Fruit fly (Drosophila melanogaster) whole organism, pupa: ENCODE results near the gene HLH4C.

Experiments used
- CG34367 ChIP-seq: fragments of 200-800 bp; sonication (Bioruptor generic); optimal IDR thresholded peaks from 2 replicates; lab custom pipeline; 2018; ENCODE audit warnings: missing biosample characterization, mild to moderate bottlenecking, missing genetic modification characterization
- CG8301 ChIP-seq: fragments of 200-800 bp; sonication (Bioruptor generic); optimal IDR thresholded peaks from 2 replicates; lab custom pipeline; 2018; ENCODE audit warnings: missing biosample characterization, mild to moderate bottlenecking, missing genetic modification characterization
- CG9948 ChIP-seq: fragments of 200-800 bp; sonication (Bioruptor generic); optimal IDR thresholded peaks from 2 replicates; lab custom pipeline; 2018; ENCODE audit warnings: missing biosample characterization, mild to moderate bottlenecking, missing genetic modification characterization, moderate library complexity
- D1 ChIP-seq: fragments of 200-800 bp; sonication (Bioruptor generic); optimal IDR thresholded peaks from 2 replicates; lab custom pipeline; 2018; ENCODE audit warnings: missing biosample characterization, mild to moderate bottlenecking, missing genetic modification characterization, moderate library complexity
- EcR ChIP-seq: fragments of 200-800 bp; sonication (Bioruptor generic); optimal IDR thresholded peaks from 3 replicates; lab custom pipeline; 2019; ENCODE audit warnings: missing biosample characterization, missing genetic modification characterization, mild to moderate bottlenecking, moderate library complexity, missing genetic modification reagents
- Ets98B ChIP-seq: fragments of 200-800 bp; sonication (Bioruptor generic); IDR thresholded peaks from 2 replicates; pipeline ENCODE4 v1.3.6; 2022; ENCODE audit warnings: missing biosample characterization, missing genetic modification characterization
- Pif1B ChIP-seq: fragments of 200-800 bp; sonication (Bioruptor generic); optimal IDR thresholded peaks from 3 replicates; lab custom pipeline; 2016; ENCODE audit warnings: missing biosample characterization, missing genetic modification characterization
- Snoo ChIP-seq: fragments of 200-800 bp; sonication (Bioruptor generic); optimal IDR thresholded peaks from 3 replicates; lab custom pipeline; 2017; ENCODE audit warnings: missing biosample characterization, mild to moderate bottlenecking, missing genetic modification characterization, inconsistent platforms
- rn ChIP-seq: fragments of 200-800 bp; sonication (Bioruptor generic); IDR thresholded peaks from 2 replicates; pipeline ENCODE4 v1.3.6; 2022; ENCODE audit warnings: missing biosample characterization, missing genetic modification characterization

DNA sequence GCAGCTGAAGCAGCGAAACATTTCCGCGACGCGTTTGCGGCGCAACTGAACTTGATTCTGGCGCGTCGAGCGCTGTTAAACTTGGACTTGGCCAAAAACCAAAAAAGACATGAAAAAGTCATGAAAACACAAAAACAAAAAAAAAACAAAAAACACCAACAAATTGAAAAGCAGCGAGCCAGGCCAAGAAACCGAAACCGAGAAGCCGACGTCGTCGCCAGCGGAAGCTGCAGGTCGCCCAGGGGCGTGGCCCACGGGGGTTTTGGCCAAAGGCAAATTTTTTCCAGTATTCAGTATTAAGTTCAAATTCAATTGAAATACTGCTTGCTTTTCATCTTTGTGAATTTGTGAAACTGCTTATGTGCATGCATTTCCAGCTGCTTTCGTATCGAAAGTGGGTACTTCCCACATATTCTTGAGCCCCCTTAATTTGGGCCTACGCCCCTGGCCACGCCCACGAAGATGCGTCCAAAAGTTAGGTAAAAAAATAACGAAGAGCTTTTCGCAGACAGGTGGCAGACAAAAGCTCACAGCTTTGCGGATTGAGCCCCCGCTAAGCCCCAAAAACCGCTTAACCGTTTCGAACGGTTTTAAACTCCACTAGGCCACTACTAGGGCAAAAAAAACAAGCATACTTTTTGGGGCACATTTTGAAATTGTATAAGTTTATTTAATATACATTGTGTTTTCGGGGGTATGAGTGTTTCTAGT is 19.6 kb upstream of the HLH4C start, which contains the start of gene CG3009:
- TF ChIP-seq CG9948 (tag; lab: Kevin White, UChicago) = peak; percentile 94
- peak; percentile 91 for TF ChIP-seq D1 (tag; lab: Kevin White, UChicago)
- TF ChIP-seq CG34367 (tag; lab: Kevin White, UChicago) = peak; percentile 93
- TF ChIP-seq Pif1B = peak; percentile 95
- TF ChIP-seq rn = peak; percentile 92
- TF ChIP-seq Snoo (tag; lab: Kevin White, UChicago) = peak; percentile 98
- peak; percentile 98 for TF ChIP-seq Ets98B (GFP tag; lab: Robert Waterston, UW)
- peak; percentile 94 for TF ChIP-seq CG8301 (tag; lab: Kevin White, UChicago)
- peak; percentile 68 for TF ChIP-seq EcR (GFP tag; lab: Kevin White, UChicago)
